Fruit fly (Drosophila melanogaster) whole organism, adult: Measurements from ENCODE around the gene Ogdh.

Experiments
- CG11617 ChIP-seq: fragments of 200-800 bp; sonication (Bioruptor generic); optimal IDR thresholded peaks from 2 replicates; lab custom pipeline; 2017; ENCODE audit warnings: mild to moderate bottlenecking, missing biosample characterization, missing genetic modification reagents, missing genetic modification characterization
- CG14711 ChIP-seq: fragments of 200-800 bp; sonication (Bioruptor generic); optimal IDR thresholded peaks from 2 replicates; lab custom pipeline; 2018; ENCODE audit warnings: missing biosample characterization, mild to moderate bottlenecking, missing genetic modification characterization, moderate library complexity
- CG1620 ChIP-seq: fragments of 200-800 bp; sonication (Bioruptor generic); optimal IDR thresholded peaks from 2 replicates; lab custom pipeline; 2016; ENCODE audit warnings: missing biosample characterization, missing genetic modification characterization
- CG5204 ChIP-seq: fragments of 200-800 bp; sonication (Bioruptor generic); optimal IDR thresholded peaks from 2 replicates; lab custom pipeline; 2016; ENCODE audit warnings: missing biosample characterization, missing genetic modification characterization
- CG7045 ChIP-seq: fragments of 200-800 bp; sonication (Bioruptor generic); optimal IDR thresholded peaks from 2 replicates; lab custom pipeline; 2017; ENCODE audit warnings: missing biosample characterization, mild to moderate bottlenecking, missing genetic modification characterization
- CG7101 ChIP-seq: fragments of 200-800 bp; sonication (Bioruptor generic); optimal IDR thresholded peaks from 2 replicates; lab custom pipeline; 2018; ENCODE audit warnings: missing biosample characterization, mild to moderate bottlenecking, missing genetic modification characterization, moderate library complexity
- Mnt ChIP-seq: fragments of 200-800 bp; sonication (Bioruptor generic); optimal IDR thresholded peaks from 2 replicates; lab custom pipeline; 2016; ENCODE audit warnings: missing biosample characterization, mild to moderate bottlenecking, missing genetic modification characterization
- bab1 ChIP-seq: fragments of 200-800 bp; sonication (Bioruptor generic); optimal IDR thresholded peaks from 3 replicates; lab custom pipeline; 2019; ENCODE audit warnings: missing biosample characterization, mild to moderate bottlenecking, missing genetic modification characterization, moderate library complexity
- cnc ChIP-seq, 2 experiments: fragments of >200 bp; optimal IDR thresholded peaks; 2 replicates each; lab custom pipeline; 2017
- kay ChIP-seq: fragments of 200-800 bp; sonication (Bioruptor generic); peaks from one replicate; lab custom pipeline; 2016; ENCODE audit warnings: missing biosample characterization, missing genetic modification characterization, borderline replicate concordance
- pad ChIP-seq: fragments of 200-800 bp; sonication (Bioruptor generic); optimal IDR thresholded peaks from 3 replicates; lab custom pipeline; 2017; ENCODE audit warnings: missing biosample characterization, missing genetic modification characterization, mild to moderate bottlenecking, moderate library complexity, missing genetic modification reagents
- tj ChIP-seq: fragments of 200-800 bp; sonication (Bioruptor generic); optimal IDR thresholded peaks from 3 replicates; lab custom pipeline; 2017; ENCODE audit warnings: missing biosample characterization, mild to moderate bottlenecking, missing genetic modification characterization, moderate library complexity
- toe ChIP-seq: fragments of 200-800 bp; sonication (Bioruptor generic); optimal IDR thresholded peaks from 2 replicates; lab custom pipeline; 2016; ENCODE audit warnings: missing biosample characterization, missing genetic modification characterization

DNA sequence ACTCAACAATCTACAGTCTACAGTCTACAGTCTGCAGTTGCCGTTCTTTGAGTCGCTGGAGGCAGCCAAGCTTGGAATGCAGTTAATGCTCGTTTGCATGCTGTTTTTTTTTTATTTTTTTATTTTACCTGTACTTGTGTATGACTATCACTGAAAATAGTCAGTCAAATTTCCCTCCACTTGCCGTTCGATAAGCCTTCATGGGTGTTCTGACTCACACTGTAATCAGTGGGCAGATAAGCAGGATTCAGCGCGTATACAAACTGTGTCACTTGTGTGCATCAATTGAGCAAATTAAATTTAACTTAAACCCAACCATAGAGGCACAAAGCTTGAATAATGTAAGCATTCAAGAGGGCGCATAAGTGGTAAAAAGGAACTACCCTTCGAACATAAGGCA, 22.7 kb downstream of the Ogdh start:
- TF ChIP-seq CG11617 (GFP tag; lab: Kevin White, UChicago) (no peak), bab1 (GFP tag; lab: Kevin White, UChicago) (no peak), cnc (optimal IDR thresholded peaks at IDR 0.05; lab: Kevin White, UChicago) (no peak), pad (GFP tag; lab: Kevin White, UChicago) (no peak), CG7101 (no peak), CG7045 (GFP tag; lab: Kevin White, UChicago) (no peak), tj (GFP tag; lab: Kevin White, UChicago) (no peak), CG1620 (no peak), toe (GFP tag; lab: Kevin White, UChicago) (no peak), kay (GFP tag; lab: Kevin White, UChicago) (peak; percentile 96), CG14711 (no peak), CG5204 (GFP tag; lab: Kevin White, UChicago) (no peak), Mnt (GFP tag; lab: Kevin White, UChicago) (no peak)
